Fruit fly (Drosophila melanogaster): ENCODE results near the gene tst.

DNA sequence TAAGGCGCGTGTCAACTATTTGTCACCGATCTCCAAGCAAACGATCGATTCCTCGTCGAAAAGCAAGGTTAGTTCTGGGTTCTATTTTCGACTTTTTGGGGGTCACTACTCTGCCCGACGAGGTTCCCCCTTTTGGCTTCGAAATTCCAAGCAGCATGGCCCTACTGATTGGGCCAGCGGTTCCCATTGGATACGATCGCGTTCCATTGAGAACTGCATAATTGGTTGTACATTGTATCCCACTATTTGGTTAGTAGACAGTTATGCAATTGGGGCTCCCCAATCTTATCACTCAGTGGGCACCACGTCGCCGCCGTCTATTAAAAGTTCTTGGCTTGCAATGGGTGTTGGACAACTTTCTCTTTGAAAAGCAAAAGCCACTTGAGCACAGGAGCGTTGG lies 38.9 kb downstream of the tst start:
- TF ChIP-seq HLH106 (tag; optimal IDR thresholded peaks at IDR 0.05) (no peak), CrebA (GFP tag; optimal IDR thresholded peaks at IDR 0.05; ENCODE audit: borderline replicate concordance) (no peak), fru (GFP tag; optimal IDR thresholded peaks at IDR 0.05) (no peak), jim (GFP tag; optimal IDR thresholded peaks at IDR 0.05) (no peak), dl (GFP tag; optimal IDR thresholded peaks at IDR 0.05; ENCODE audit: insufficient read depth in 1 of 2, partially characterized antibody in 2 of 2) (no peak), GATAd (GFP tag; optimal IDR thresholded peaks at IDR 0.05) (no peak), sage (GFP tag; optimal IDR thresholded peaks at IDR 0.05) (no peak), CG32264 (GFP tag; optimal IDR thresholded peaks at IDR 0.05) (no peak), sv (GFP tag; optimal IDR thresholded peaks at IDR 0.05) (no peak), lola (GFP tag; optimal IDR thresholded peaks at IDR 0.05) (no peak), Sp1 (GFP tag; optimal IDR thresholded peaks at IDR 0.05) (no peak), Abd-B (GFP tag; optimal IDR thresholded peaks at IDR 0.05) (no peak), h (GFP tag; optimal IDR thresholded peaks at IDR 0.05) (no peak), psq (GFP tag; optimal IDR thresholded peaks at IDR 0.05) (no peak)

All from whole organism, wandering third instar larva.